Worm (Caenorhabditis elegans) whole organism, L4 larva: ENCODE data around the gene C46G7.2.

Source experiments
- F49E8.2 ChIP-seq: sonication (generic microtip); optimal IDR thresholded peaks from 2 replicates; lab custom pipeline; 2016; ENCODE audit warnings: missing compliant biosample characterization, mild to moderate bottlenecking, missing genetic modification characterization, borderline replicate concordance
- R02D3.7 ChIP-seq: fragments of 150-350 bp; sonication (generic microtip); optimal IDR thresholded peaks from 3 replicates; lab custom pipeline; 2014; ENCODE audit warnings: missing biosample characterization, missing genetic modification characterization
- ZK337.2 ChIP-seq: fragments of 200-800 bp; sonication (Bioruptor generic); IDR thresholded peaks from 2 replicates; pipeline ENCODE4 v1.3.6; 2022; ENCODE audit warnings: missing genetic modification reagents, missing genetic modification characterization, missing compliant biosample characterization
- ZK546.5 ChIP-seq, 2 experiments: sonication (generic microtip); optimal IDR thresholded peaks; 2 replicates each; lab custom pipeline; 2017; ENCODE audit warnings: missing biosample characterization in 2 of 2, missing genetic modification characterization in 2 of 2
- aly-2 ChIP-seq: sonication (generic microtip); optimal IDR thresholded peaks from 2 replicates; lab custom pipeline; 2018; ENCODE audit warnings: missing biosample characterization, missing genetic modification characterization
- ama-1 ChIP-seq: fragments of 150-350 bp; optimal IDR thresholded peaks from 2 replicates; lab custom pipeline; 2014; ENCODE audit warnings: inconsistent platforms, mixed read lengths
- attf-4 ChIP-seq: sonication (generic microtip); optimal IDR thresholded peaks from 3 replicates; lab custom pipeline; 2017; ENCODE audit warnings: missing biosample characterization, missing genetic modification characterization
- ceh-20 ChIP-seq: fragments of 200-800 bp; sonication (Bioruptor generic); IDR thresholded peaks from 2 replicates; pipeline ENCODE4 v1.3.6; 2022; ENCODE audit warnings: missing genetic modification reagents, missing genetic modification characterization, missing compliant biosample characterization
- ceh-28 ChIP-seq: fragments of 150-350 bp; optimal IDR thresholded peaks from 2 replicates; lab custom pipeline; 2014; ENCODE audit warnings: missing biosample characterization, missing genetic modification reagents, missing genetic modification characterization
- ceh-44 ChIP-seq: fragments of 200-800 bp; sonication (Bioruptor generic); IDR thresholded peaks from 2 replicates; pipeline ENCODE4 v1.3.6; 2022; ENCODE audit warnings: missing genetic modification reagents, missing genetic modification characterization, missing compliant biosample characterization
- ces-1 ChIP-seq: fragments of 150-350 bp; sonication (generic microtip); optimal IDR thresholded peaks from 4 replicates; lab custom pipeline; 2014; ENCODE audit warnings: missing biosample characterization, missing genetic modification reagents, missing genetic modification characterization
- ctbp-1 ChIP-seq: fragments of 200-800 bp; sonication (Bioruptor generic); IDR thresholded peaks from 2 replicates; pipeline ENCODE4 v1.3.6; 2022; ENCODE audit warnings: missing genetic modification reagents, missing genetic modification characterization, missing compliant biosample characterization
- daf-16 ChIP-seq, 3 experiments: sonication (generic microtip); optimal IDR thresholded peaks; 2 replicates each; lab custom pipeline; 2016 to 2017; ENCODE audit warnings: missing genetic modification characterization in 3 of 3, missing genetic modification reagents in 3 of 3, mild to moderate bottlenecking in 2 of 3, missing compliant biosample characterization in 2 of 3, missing biosample characterization in 1 of 3, moderate library complexity in 1 of 3
- dmd-8 ChIP-seq: fragments of 200-800 bp; sonication (Bioruptor generic); IDR thresholded peaks from 2 replicates; pipeline ENCODE4 v1.3.6; 2022; ENCODE audit warnings: missing genetic modification characterization, missing compliant biosample characterization
- dmd-9 ChIP-seq: fragments of 200-800 bp; sonication (Bioruptor generic); IDR thresholded peaks from 2 replicates; pipeline ENCODE4 v1.3.6; 2022; ENCODE audit warnings: missing genetic modification reagents, missing genetic modification characterization, missing compliant biosample characterization
- dve-1 ChIP-seq: sonication (generic microtip); optimal IDR thresholded peaks from 2 replicates; lab custom pipeline; 2017; ENCODE audit warnings: antibody characterized with exemption, mild to moderate bottlenecking, missing genetic modification characterization, missing compliant biosample characterization; ENCODE audit not compliant: insufficient read depth
- fkh-10 ChIP-seq: fragments of 150-350 bp; optimal IDR thresholded peaks from 2 replicates; lab custom pipeline; 2014; ENCODE audit warnings: missing biosample characterization, missing genetic modification reagents, missing genetic modification characterization
- fos-1 ChIP-seq: fragments of 150-350 bp; optimal IDR thresholded peaks from 2 replicates; lab custom pipeline; 2014; ENCODE audit warnings: missing biosample characterization, missing genetic modification characterization
- gei-8 ChIP-seq: fragments of 200-800 bp; sonication (Bioruptor generic); optimal IDR thresholded peaks from 2 replicates; lab custom pipeline; 2018; ENCODE audit warnings: mild to moderate bottlenecking, missing genetic modification characterization, missing compliant biosample characterization
- lin-1 ChIP-seq: fragments of 200-800 bp; sonication (Bioruptor generic); IDR thresholded peaks from 2 replicates; pipeline ENCODE4 v1.3.6; 2022; ENCODE audit warnings: missing genetic modification reagents, missing genetic modification characterization, missing compliant biosample characterization
- lin-13 ChIP-seq: fragments of 150-350 bp; optimal IDR thresholded peaks from 2 replicates; lab custom pipeline; 2014; ENCODE audit warnings: missing biosample characterization, missing genetic modification reagents, missing genetic modification characterization
- lin-29 ChIP-seq: fragments of 200-800 bp; sonication (Bioruptor generic); IDR thresholded peaks from 2 replicates; pipeline ENCODE4 v1.3.6; 2022; ENCODE audit warnings: missing genetic modification reagents, missing genetic modification characterization, missing compliant biosample characterization
- lin-38 ChIP-seq: fragments of 200-800 bp; sonication (Bioruptor generic); IDR thresholded peaks from 2 replicates; pipeline ENCODE4 v1.3.6; 2022; ENCODE audit warnings: missing genetic modification reagents, missing genetic modification characterization, missing compliant biosample characterization
- lin-39 ChIP-seq: fragments of 150-350 bp; optimal IDR thresholded peaks from 2 replicates; lab custom pipeline; 2014; ENCODE audit warnings: missing biosample characterization, missing genetic modification reagents, missing genetic modification characterization
- lir-3 ChIP-seq: sonication (generic microtip); optimal IDR thresholded peaks from 2 replicates; lab custom pipeline; 2016; ENCODE audit warnings: mild to moderate bottlenecking, missing genetic modification characterization, missing compliant biosample characterization
- lsy-2 ChIP-seq, 2 experiments: fragments of 150-350 bp in 1 of 2; sonication (generic microtip) in 1 of 2; optimal IDR thresholded peaks; 2 replicates each; lab custom pipeline; 2014 to 2017; ENCODE audit warnings: missing biosample characterization in 2 of 2, missing genetic modification characterization in 2 of 2
- mdl-1 ChIP-seq, 2 experiments: fragments of 150-350 bp in 1 of 2; sonication (generic microtip) in 1 of 2; optimal IDR thresholded peaks; 2 replicates each; lab custom pipeline; 2014 to 2017; ENCODE audit warnings: missing biosample characterization in 2 of 2, missing genetic modification characterization in 2 of 2
- mep-1 ChIP-seq: fragments of 150-350 bp; sonication (generic microtip); optimal IDR thresholded peaks from 3 replicates; lab custom pipeline; 2014; ENCODE audit warnings: missing biosample characterization, missing genetic modification characterization
- mxl-2 ChIP-seq: fragments of 200-800 bp; sonication (Bioruptor generic); conservative IDR thresholded peaks from 2 replicates; pipeline ENCODE4 v1.3.6; 2022; ENCODE audit warnings: missing genetic modification reagents, missing genetic modification characterization, missing compliant biosample characterization
- nhr-102 ChIP-seq: sonication (generic microtip); optimal IDR thresholded peaks from 2 replicates; lab custom pipeline; 2016; ENCODE audit warnings: mild to moderate bottlenecking, missing genetic modification characterization, moderate library complexity, missing compliant biosample characterization
- nhr-11 ChIP-seq: fragments of 150-350 bp; optimal IDR thresholded peaks from 2 replicates; lab custom pipeline; 2014; ENCODE audit warnings: missing biosample characterization, missing genetic modification characterization
- nhr-111 ChIP-seq: fragments of 200-800 bp; sonication (Bioruptor generic); optimal IDR thresholded peaks from 2 replicates; lab custom pipeline; 2018; ENCODE audit warnings: mild to moderate bottlenecking, missing genetic modification characterization, missing compliant biosample characterization
- nhr-42 ChIP-seq: fragments of 200-800 bp; sonication (Bioruptor generic); IDR thresholded peaks from 2 replicates; pipeline ENCODE4 v1.3.6; 2022; ENCODE audit warnings: missing genetic modification characterization, missing compliant biosample characterization
- nhr-6 ChIP-seq: fragments of 150-350 bp; optimal IDR thresholded peaks from 2 replicates; lab custom pipeline; 2014; ENCODE audit warnings: missing biosample characterization, missing genetic modification characterization
- nhr-77 ChIP-seq: fragments of 150-350 bp; optimal IDR thresholded peaks from 2 replicates; lab custom pipeline; 2014; ENCODE audit warnings: missing biosample characterization, missing genetic modification characterization
- pha-4 ChIP-seq, 2 experiments: fragments of 150-350 bp in 1 of 2; fragments of 200-800 bp in 1 of 2; sonication (Bioruptor generic) in 1 of 2; IDR thresholded peaks in 1 of 2; optimal IDR thresholded peaks in 1 of 2; 2 replicates each; pipeline versions ENCODE4 v1.3.6 to Lab custom; 2014 to 2022; ENCODE audit warnings: missing genetic modification characterization in 2 of 2, missing genetic modification reagents in 2 of 2, missing biosample characterization in 1 of 2, missing compliant biosample characterization in 1 of 2
- pqm-1 ChIP-seq: sonication (generic microtip); optimal IDR thresholded peaks from 2 replicates; lab custom pipeline; 2017; ENCODE audit warnings: missing biosample characterization, missing genetic modification characterization
- set-16 ChIP-seq: fragments of 200-800 bp; sonication (Bioruptor generic); IDR thresholded peaks from 2 replicates; pipeline ENCODE4 v1.3.6; 2022; ENCODE audit warnings: missing genetic modification reagents, missing genetic modification characterization, missing compliant biosample characterization
- skn-1 ChIP-seq: fragments of 150-350 bp; optimal IDR thresholded peaks from 2 replicates; lab custom pipeline; 2014; ENCODE audit warnings: missing biosample characterization, missing genetic modification characterization
- snpc-4 ChIP-seq: fragments of 150-350 bp; optimal IDR thresholded peaks from 2 replicates; lab custom pipeline; 2014; ENCODE audit warnings: missing biosample characterization, missing genetic modification characterization
- spr-1 ChIP-seq: sonication (generic microtip); optimal IDR thresholded peaks from 2 replicates; lab custom pipeline; 2016; ENCODE audit warnings: mild to moderate bottlenecking, missing genetic modification characterization, missing compliant biosample characterization
- spr-3 ChIP-seq: fragments of 200-800 bp; sonication (Bioruptor generic); optimal IDR thresholded peaks from 2 replicates; lab custom pipeline; 2018; ENCODE audit warnings: mild to moderate bottlenecking, missing genetic modification characterization, missing compliant biosample characterization
- tag-97 ChIP-seq: fragments of 200-800 bp; sonication (Bioruptor generic); IDR thresholded peaks from 2 replicates; pipeline ENCODE4 v1.3.6; 2022; ENCODE audit warnings: missing genetic modification characterization, missing compliant biosample characterization
- tra-1 ChIP-seq: fragments of 200-800 bp; sonication (Bioruptor generic); IDR thresholded peaks from 2 replicates; pipeline ENCODE4 v1.3.6; 2022; ENCODE audit warnings: missing genetic modification reagents, missing genetic modification characterization, missing compliant biosample characterization
- unc-130 ChIP-seq: sonication (generic microtip); optimal IDR thresholded peaks from 2 replicates; lab custom pipeline; 2016; ENCODE audit warnings: missing genetic modification reagents, missing genetic modification characterization, missing compliant biosample characterization
- unc-39 ChIP-seq: sonication (generic microtip); optimal IDR thresholded peaks from 2 replicates; lab custom pipeline; 2017; ENCODE audit warnings: missing biosample characterization, missing genetic modification characterization
- ztf-7 ChIP-seq: fragments of 150-350 bp; optimal IDR thresholded peaks from 2 replicates; lab custom pipeline; 2014; ENCODE audit warnings: missing biosample characterization, missing genetic modification characterization

The C46G7.2 gene

ce11 chrIV:6014895-6015294 is at the start of gene C46G7.2:
TSS of gene C46G7.2 (plus strand) at chrIV:6015195.
- TF ChIP-seq nhr-111 (GFP tag; lab: Kevin White, UChicago) (no peak), snpc-4 (tag; lab: Kevin White, UChicago) (no peak), ZK546.5 (tag; optimal IDR thresholded peaks at IDR 0.05; lab: Kevin White, UChicago) (no peak), aly-2 (tag; lab: Kevin White, UChicago) (no peak), ztf-7 (tag; lab: Kevin White, UChicago) (no peak), pha-4 (GFP tag; IDR thresholded peaks at IDR 0.05; lab: Robert Waterston, UW) (no peak), pha-4 (tag; optimal IDR thresholded peaks at IDR 0.05; lab: Kevin White, UChicago) (no peak), lir-3 (tag; lab: Kevin White, UChicago) (no peak), mdl-1 (tag; optimal IDR thresholded peaks at IDR 0.05; lab: Kevin White, UChicago) (no peak), nhr-11 (tag; lab: Kevin White, UChicago) (no peak), mxl-2 (GFP tag; lab: Robert Waterston, UW) (no peak), nhr-102 (no peak)

DNA sequence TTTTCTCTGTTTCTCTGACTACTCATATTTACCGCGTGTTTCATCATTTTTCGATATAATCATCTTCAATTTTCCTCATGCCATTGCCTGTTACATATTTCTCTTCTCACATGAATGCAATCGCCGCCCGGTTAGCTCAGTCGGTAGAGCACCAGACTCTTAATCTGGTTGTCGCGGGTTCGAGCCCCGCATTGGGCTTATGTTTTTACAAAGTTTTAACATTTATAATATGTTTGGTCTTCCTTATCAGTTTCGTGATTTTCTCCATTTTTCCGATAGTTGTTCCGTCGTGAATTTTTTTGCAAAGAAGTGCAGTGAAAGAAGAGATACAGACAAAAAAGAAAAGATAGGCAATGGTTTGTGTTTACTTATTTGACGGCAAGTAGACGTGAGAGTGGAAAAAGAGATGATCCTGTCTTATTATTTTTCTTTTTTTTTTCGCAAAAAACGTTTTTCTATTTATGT is 47.9 kb upstream of the C46G7.2 start:
- TF ChIP-seq lin-29 (GFP tag; lab: Robert Waterston, UW) = peak; percentile 68; the same call in 1 of the 2 replicates
- TF ChIP-seq pqm-1 (tag; lab: Kevin White, UChicago) = peak; percentile 79
- peak; percentile 60 to 95 for TF ChIP-seq daf-16 (GFP tag; optimal IDR thresholded peaks at IDR 0.05; lab: Kevin White, UChicago)
- TF ChIP-seq daf-16 (tag; optimal IDR thresholded peaks at IDR 0.05; lab: Kevin White, UChicago) = peak; percentile 96
- no peak; the same call in 1 of the 2 replicates for TF ChIP-seq ctbp-1 (GFP tag; lab: Robert Waterston, UW)
- TF ChIP-seq unc-39 = no peak
- TF ChIP-seq dmd-9 (GFP tag; lab: Robert Waterston, UW) = no peak
- peak; percentile 92 for TF ChIP-seq tra-1 (GFP tag; lab: Robert Waterston, UW)
- TF ChIP-seq unc-130 = peak; percentile 60
- TF ChIP-seq ztf-7 (tag; lab: Kevin White, UChicago) = peak; percentile 88
- TF ChIP-seq dmd-8 (GFP tag; lab: Robert Waterston, UW) = peak; percentile 91
- TF ChIP-seq nhr-77 (tag; lab: Kevin White, UChicago) = peak; percentile 95
- peak; percentile 80 for TF ChIP-seq F49E8.2 (tag; lab: Kevin White, UChicago)
- TF ChIP-seq attf-4 (tag; lab: Kevin White, UChicago) = no peak
- TF ChIP-seq mdl-1 (tag; optimal IDR thresholded peaks at IDR 0.05; lab: Kevin White, UChicago) = peak; percentile 54 to 81
- peak; percentile 90 for TF ChIP-seq mep-1 (tag; lab: Kevin White, UChicago)
- TF ChIP-seq ZK337.2 (GFP tag; lab: Robert Waterston, UW) = 0 out of 2 replicates have a peak, but pooled peaks have one; percentile 58
- TF ChIP-seq lin-38 (GFP tag; lab: Robert Waterston, UW) = peak; percentile 78
- no peak for TF ChIP-seq lin-39
- TF ChIP-seq gei-8 (GFP tag; lab: Kevin White, UChicago) = peak; percentile 74
- TF ChIP-seq dve-1 (tag; lab: Kevin White, UChicago) = peak; percentile 98
- TF ChIP-seq skn-1 (tag; lab: Kevin White, UChicago) = no peak
- TF ChIP-seq lin-13 (GFP tag; lab: Kevin White, UChicago) = peak; percentile 77
- peak; percentile 92 for TF ChIP-seq ceh-44
- peak; percentile 80 for TF ChIP-seq spr-3
- TF ChIP-seq tag-97 (GFP tag; lab: Robert Waterston, UW) = no peak
- no peak for TF ChIP-seq ces-1 (GFP tag; lab: Kevin White, UChicago)
- TF ChIP-seq set-16 (GFP tag; lab: Robert Waterston, UW) = no peak
- peak; percentile 80; the same call in 1 of the 2 replicates for TF ChIP-seq nhr-42
- TF ChIP-seq nhr-111 (GFP tag; lab: Kevin White, UChicago) = peak; percentile 19
- peak; percentile 94 for TF ChIP-seq pha-4 (GFP tag; IDR thresholded peaks at IDR 0.05; lab: Robert Waterston, UW)
- TF ChIP-seq pha-4 (tag; optimal IDR thresholded peaks at IDR 0.05; lab: Kevin White, UChicago) = peak; percentile 63
- peak; percentile 90 for TF ChIP-seq lin-1
- TF ChIP-seq fkh-10 (GFP tag; lab: Kevin White, UChicago) = peak; percentile 51
- peak; percentile 87 for TF ChIP-seq spr-1 (tag; lab: Kevin White, UChicago)
- peak; percentile 14 for TF ChIP-seq R02D3.7
- TF ChIP-seq lsy-2 (tag; optimal IDR thresholded peaks at IDR 0.05; lab: Kevin White, UChicago) = peak; percentile 9 to 78
- TF ChIP-seq ama-1 = no peak
- TF ChIP-seq snpc-4 (tag; lab: Kevin White, UChicago) = peak; percentile 2
- no peak for TF ChIP-seq ceh-28 (tag; lab: Kevin White, UChicago)
- no peak; the same call in 1 of the 2 replicates for TF ChIP-seq ceh-20 (GFP tag; lab: Robert Waterston, UW)
- peak; percentile 70 for TF ChIP-seq lir-3 (tag; lab: Kevin White, UChicago)
- TF ChIP-seq nhr-6 (tag; lab: Kevin White, UChicago) = peak; percentile 38
- no peak for TF ChIP-seq fos-1 (tag; lab: Kevin White, UChicago)
